Worm (Caenorhabditis elegans) whole organism, early embryonic: ENCODE data around the gene ZK637.4.

Experiments
- B0310.2 ChIP-seq: sonication (generic microtip); optimal IDR thresholded peaks from 2 replicates; lab custom pipeline; 2016; ENCODE audit warnings: mild to moderate bottlenecking, missing genetic modification characterization, missing compliant biosample characterization
- F13C5.2 ChIP-seq: sonication (generic microtip); optimal IDR thresholded peaks from 2 replicates; lab custom pipeline; 2017; ENCODE audit warnings: mild to moderate bottlenecking, missing genetic modification characterization, inconsistent platforms, missing compliant biosample characterization
- aly-1 ChIP-seq: sonication (generic microtip); optimal IDR thresholded peaks from 2 replicates; lab custom pipeline; 2016; ENCODE audit warnings: missing genetic modification characterization, missing compliant biosample characterization
- ama-1 ChIP-seq: fragments of 150-350 bp; optimal IDR thresholded peaks from 2 replicates; lab custom pipeline; 2014
- ceh-13 ChIP-seq: fragments of 200-800 bp; sonication (Bioruptor generic); optimal IDR thresholded peaks from 2 replicates; lab custom pipeline; 2018; ENCODE audit warnings: mild to moderate bottlenecking, missing genetic modification characterization, missing compliant biosample characterization
- ceh-36 ChIP-seq: sonication (generic microtip); optimal IDR thresholded peaks from 2 replicates; lab custom pipeline; 2016; ENCODE audit warnings: missing genetic modification characterization, inconsistent platforms, missing compliant biosample characterization
- ets-7 ChIP-seq: sonication (generic microtip); optimal IDR thresholded peaks from 2 replicates; lab custom pipeline; 2016; ENCODE audit warnings: missing genotype, missing genetic modification characterization, missing compliant biosample characterization
- flt-1 ChIP-seq: fragments of 200-800 bp; sonication (Bioruptor generic); IDR thresholded peaks from 2 replicates; pipeline ENCODE4 v1.3.6; 2022; ENCODE audit warnings: missing genetic modification characterization, missing compliant biosample characterization
- hmbx-1 ChIP-seq: sonication (generic microtip); optimal IDR thresholded peaks from 2 replicates; lab custom pipeline; 2016; ENCODE audit warnings: mild to moderate bottlenecking, missing genetic modification characterization, missing compliant biosample characterization
- hmg-4 ChIP-seq: fragments of 200-800 bp; sonication (Bioruptor generic); optimal IDR thresholded peaks from 2 replicates; lab custom pipeline; 2018; ENCODE audit warnings: mild to moderate bottlenecking, missing genetic modification characterization, missing compliant biosample characterization
- hnd-1 ChIP-seq: sonication (generic microtip); optimal IDR thresholded peaks from 2 replicates; lab custom pipeline; 2016; ENCODE audit warnings: missing genetic modification characterization, missing compliant biosample characterization
- pes-1 ChIP-seq: fragments of 200-800 bp; sonication (Bioruptor generic); IDR thresholded peaks from 2 replicates; pipeline ENCODE4 v1.3.6; 2022; ENCODE audit warnings: missing genetic modification reagents, missing genetic modification characterization, missing compliant biosample characterization
- scrt-1 ChIP-seq: fragments of 200-800 bp; sonication (Bioruptor generic); IDR thresholded peaks from 2 replicates; pipeline ENCODE4 v1.3.6; 2022; ENCODE audit warnings: missing genetic modification characterization, missing compliant biosample characterization
- sea-1 ChIP-seq: fragments of 200-800 bp; sonication (Bioruptor generic); conservative IDR thresholded peaks from 2 replicates; pipeline ENCODE4 v1.3.6; 2022; ENCODE audit warnings: missing genetic modification characterization, missing compliant biosample characterization
- tbx-11 ChIP-seq: fragments of 200-800 bp; sonication (Bioruptor generic); IDR thresholded peaks from 2 replicates; pipeline ENCODE4 v1.3.6; 2022; ENCODE audit warnings: missing genetic modification characterization, missing compliant biosample characterization
- tbx-37 ChIP-seq: fragments of 200-800 bp; sonication (Bioruptor generic); conservative IDR thresholded peaks from 2 replicates; pipeline ENCODE4 v1.3.6; 2022; ENCODE audit warnings: missing genetic modification reagents, missing genetic modification characterization, missing compliant biosample characterization
- tra-4 ChIP-seq: sonication (generic microtip); optimal IDR thresholded peaks from 2 replicates; lab custom pipeline; 2017; ENCODE audit warnings: missing genetic modification characterization, missing compliant biosample characterization

ZK637.4 gene

DNA sequence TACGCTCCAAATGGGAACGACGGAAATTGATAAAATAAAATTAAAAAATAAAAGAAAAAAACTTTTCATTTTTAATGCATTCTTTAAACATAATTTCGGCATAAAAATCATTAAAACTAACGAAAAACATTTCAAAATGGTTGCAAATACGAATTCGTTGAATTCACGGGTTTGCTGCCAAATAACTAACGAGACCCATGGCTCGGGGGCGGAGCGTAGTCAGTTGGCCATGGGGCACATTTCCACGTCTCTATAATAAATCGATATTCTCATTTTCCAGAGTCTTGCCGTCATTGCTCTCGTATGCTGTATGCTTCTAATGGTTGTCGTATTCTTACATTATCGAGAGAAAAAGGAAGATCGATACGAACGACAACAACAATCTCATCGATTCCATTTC lies at the start of gene ZK637.4:
Gene ZK637.4 (plus strand): TSS at position 301 of the 400 bp plus-strand sequence.
- TF ChIP-seq tbx-37 (GFP tag; lab: Robert Waterston, UW): no peak
- TF ChIP-seq B0310.2: no peak
- no peak for TF ChIP-seq pes-1 (GFP tag; lab: Robert Waterston, UW)
- no peak for TF ChIP-seq ceh-13
- no peak for TF ChIP-seq ama-1 (lab: Kevin White, UChicago)
- TF ChIP-seq scrt-1: no peak
- TF ChIP-seq F13C5.2: no peak
- no peak for TF ChIP-seq hmg-4
- no peak for TF ChIP-seq hmbx-1 (tag; lab: Kevin White, UChicago)
- no peak for TF ChIP-seq hnd-1
- TF ChIP-seq sea-1 (GFP tag; lab: Robert Waterston, UW): no peak

ce11 chrIII:8844137-8844536 lies 49.4 kb upstream of the ZK637.4 start:
- TF ChIP-seq ceh-36 (tag; lab: Kevin White, UChicago): no peak
- no peak for TF ChIP-seq ama-1 (lab: Kevin White, UChicago)
- no peak for TF ChIP-seq tra-4 (tag; lab: Kevin White, UChicago)
- no peak for TF ChIP-seq pes-1 (GFP tag; lab: Robert Waterston, UW)
- TF ChIP-seq hmg-4: no peak
- TF ChIP-seq flt-1 (GFP tag; lab: Robert Waterston, UW): no peak
- TF ChIP-seq hnd-1: no peak
- TF ChIP-seq scrt-1: no peak
- no peak for TF ChIP-seq F13C5.2
- TF ChIP-seq sea-1 (GFP tag; lab: Robert Waterston, UW): no peak
- TF ChIP-seq aly-1 (tag; lab: Kevin White, UChicago): no peak
- TF ChIP-seq ets-7 (tag; lab: Kevin White, UChicago): no peak
- TF ChIP-seq tbx-11 (GFP tag; lab: Robert Waterston, UW): no peak
- no peak for TF ChIP-seq ceh-13
- TF ChIP-seq tbx-37 (GFP tag; lab: Robert Waterston, UW): no peak

- TF ChIP-seq F13C5.2 (no peak), ets-7 (tag; lab: Kevin White, UChicago) (no peak), aly-1 (tag; lab: Kevin White, UChicago) (no peak), hnd-1 (no peak), ama-1 (lab: Kevin White, UChicago) (no peak), flt-1 (GFP tag; lab: Robert Waterston, UW) (no peak), pes-1 (GFP tag; lab: Robert Waterston, UW) (no peak), hmbx-1 (tag; lab: Kevin White, UChicago) (no peak), hmg-4 (no peak), sea-1 (GFP tag; lab: Robert Waterston, UW) (no peak), B0310.2 (no peak), ceh-36 (tag; lab: Kevin White, UChicago) (no peak), tra-4 (tag; lab: Kevin White, UChicago) (no peak), tbx-11 (GFP tag; lab: Robert Waterston, UW) (no peak), scrt-1 (no peak), ceh-13 (no peak)
Observed at ce11 chrIII:8845114-8845513, 48.5 kb upstream of the ZK637.4 start, which contains the start of gene F44E2.6. Gene F44E2.6 (minus strand): TSS chrIII:8845214.

ce11 chrIII:8847722-8848121 lies 45.8 kb upstream of the ZK637.4 start:
- TF ChIP-seq flt-1 (GFP tag; lab: Robert Waterston, UW): no peak
- no peak for TF ChIP-seq hmbx-1 (tag; lab: Kevin White, UChicago)
- TF ChIP-seq ets-7 (tag; lab: Kevin White, UChicago): no peak
- no peak for TF ChIP-seq sea-1 (GFP tag; lab: Robert Waterston, UW)
- TF ChIP-seq aly-1 (tag; lab: Kevin White, UChicago): no peak
- TF ChIP-seq scrt-1: no peak
- TF ChIP-seq B0310.2: no peak

ce11 chrIII:8848372-8848771 lies 45.2 kb upstream of the ZK637.4 start, which contains the start of gene F44E2.7:
Gene F44E2.7 (minus strand): TSS chrIII:8848472.
- no peak for TF ChIP-seq tbx-11 (GFP tag; lab: Robert Waterston, UW)
- no peak for TF ChIP-seq F13C5.2
- no peak for TF ChIP-seq sea-1 (GFP tag; lab: Robert Waterston, UW)
- TF ChIP-seq ceh-13: no peak
- TF ChIP-seq ama-1 (lab: Kevin White, UChicago): no peak
- no peak for TF ChIP-seq hmbx-1 (tag; lab: Kevin White, UChicago)

- TF ChIP-seq sea-1 (GFP tag; lab: Robert Waterston, UW) (no peak), hmg-4 (no peak)
Observed at ce11 chrIII:8849507-8849906, 44.1 kb upstream of the ZK637.4 start, which contains the start of gene F44E2.8. Gene F44E2.8 (minus strand): TSS chrIII:8849877.

- TF ChIP-seq hmg-4: no peak
- TF ChIP-seq tbx-37 (GFP tag; lab: Robert Waterston, UW): peak; percentile 61
- TF ChIP-seq ceh-13: no peak
Observed at ce11 chrIII:8850482-8851047, 43.0 kb upstream of the ZK637.4 start, which contains the start of gene F44E2.9. Gene F44E2.9 (minus strand): TSS chrIII:8850532.

ce11 chrIII:8851961-8852360 lies 41.6 kb upstream of the ZK637.4 start, which contains the start of gene plg-1:
Gene plg-1 (plus strand): TSS chrIII:8852261.
- TF ChIP-seq ceh-13 (no peak), pes-1 (GFP tag; lab: Robert Waterston, UW) (no peak), hmg-4 (no peak), ets-7 (tag; lab: Kevin White, UChicago) (no peak), flt-1 (GFP tag; lab: Robert Waterston, UW) (no peak), hnd-1 (no peak), aly-1 (tag; lab: Kevin White, UChicago) (no peak), scrt-1 (no peak), F13C5.2 (no peak), hmbx-1 (tag; lab: Kevin White, UChicago) (no peak), ceh-36 (tag; lab: Kevin White, UChicago) (no peak), tbx-37 (GFP tag; lab: Robert Waterston, UW) (no peak), B0310.2 (no peak), tra-4 (tag; lab: Kevin White, UChicago) (no peak)
